Fruit fly (Drosophila melanogaster) whole organism, prepupa: ENCODE measurements around the gene noc.

Experiments
- Blimp-1 ChIP-seq: fragments of 200-800 bp; sonication (Bioruptor generic); optimal IDR thresholded peaks from 3 replicates; lab custom pipeline; 2017; ENCODE audit warnings: missing biosample characterization, missing genetic modification characterization, mild to moderate bottlenecking, moderate library complexity, missing genetic modification reagents
- CG10631 ChIP-seq: fragments of 200-800 bp; sonication (Bioruptor generic); optimal IDR thresholded peaks from 2 replicates; lab custom pipeline; 2016; ENCODE audit warnings: missing biosample characterization, missing genetic modification characterization
- CG11294 ChIP-seq: fragments of 200-800 bp; sonication (Bioruptor generic); IDR thresholded peaks from 2 replicates; pipeline ENCODE4 v1.3.6; 2022; ENCODE audit warnings: missing biosample characterization, missing genetic modification characterization
- CG11762 ChIP-seq: fragments of 200-800 bp; sonication (Bioruptor generic); optimal IDR thresholded peaks from 3 replicates; lab custom pipeline; 2016; ENCODE audit warnings: missing biosample characterization, missing genetic modification characterization; ENCODE audit not compliant: insufficient read depth
- CG11902 ChIP-seq: fragments of 200-800 bp; sonication (Bioruptor generic); optimal IDR thresholded peaks from 3 replicates; lab custom pipeline; 2016; ENCODE audit warnings: missing biosample characterization, missing genetic modification characterization
- CG16779 ChIP-seq: fragments of 200-800 bp; sonication (Bioruptor generic); optimal IDR thresholded peaks from 3 replicates; lab custom pipeline; 2017; ENCODE audit warnings: missing biosample characterization, mild to moderate bottlenecking, missing genetic modification characterization
- CG3032 ChIP-seq: fragments of 200-800 bp; optimal IDR thresholded peaks from 2 replicates; lab custom pipeline; 2019; ENCODE audit warnings: missing biosample characterization, mild to moderate bottlenecking, missing genetic modification characterization, moderate library complexity
- CG31627 ChIP-seq: fragments of 200-800 bp; sonication (Bioruptor generic); optimal IDR thresholded peaks from 3 replicates; lab custom pipeline; 2016; ENCODE audit warnings: missing biosample characterization, missing genetic modification characterization
- CG34406 ChIP-seq: fragments of 200-800 bp; sonication (Bioruptor generic); optimal IDR thresholded peaks from 3 replicates; lab custom pipeline; 2016; ENCODE audit warnings: missing biosample characterization, missing genetic modification characterization
- CG3919 ChIP-seq: fragments of 200-800 bp; sonication (Bioruptor generic); optimal IDR thresholded peaks from 3 replicates; lab custom pipeline; 2016; ENCODE audit warnings: missing biosample characterization, missing genetic modification characterization
- CG6163 ChIP-seq: fragments of 200-800 bp; sonication (Bioruptor generic); IDR thresholded peaks from 3 replicates; pipeline ENCODE4 v1.3.6; 2022; ENCODE audit warnings: missing biosample characterization, missing genetic modification characterization
- CG6792 ChIP-seq: fragments of 200-800 bp; sonication (Bioruptor generic); optimal IDR thresholded peaks from 3 replicates; lab custom pipeline; 2016; ENCODE audit warnings: missing biosample characterization, missing genetic modification characterization
- CG6808 ChIP-seq: fragments of 200-800 bp; sonication (Bioruptor generic); optimal IDR thresholded peaks from 3 replicates; lab custom pipeline; 2017; ENCODE audit warnings: missing biosample characterization, missing genetic modification characterization, mild to moderate bottlenecking, moderate library complexity, missing genetic modification reagents
- CG6854 ChIP-seq: fragments of 200-800 bp; sonication (Bioruptor generic); optimal IDR thresholded peaks from 2 replicates; lab custom pipeline; 2017; ENCODE audit warnings: missing biosample characterization, mild to moderate bottlenecking, missing genetic modification characterization
- CG7368 ChIP-seq: fragments of 200-800 bp; sonication (Bioruptor generic); optimal IDR thresholded peaks from 3 replicates; lab custom pipeline; 2016; ENCODE audit warnings: missing biosample characterization, missing genetic modification characterization
- CG8632 ChIP-seq: fragments of 200-800 bp; sonication (Bioruptor generic); optimal IDR thresholded peaks from 3 replicates; lab custom pipeline; 2016; ENCODE audit warnings: missing biosample characterization, missing genetic modification characterization
- Eip75B ChIP-seq: fragments of 200-800 bp; sonication (Bioruptor generic); optimal IDR thresholded peaks from 3 replicates; lab custom pipeline; 2016; ENCODE audit warnings: missing biosample characterization, missing genetic modification characterization
- Eip78C ChIP-seq: fragments of 200-800 bp; sonication (Bioruptor generic); peaks from one replicate; lab custom pipeline; 2016; ENCODE audit warnings: missing biosample characterization, missing genetic modification characterization
- Eip93F ChIP-seq: fragments of 200-800 bp; sonication (Bioruptor generic); optimal IDR thresholded peaks from 2 replicates; lab custom pipeline; 2016; ENCODE audit warnings: missing biosample characterization, mild to moderate bottlenecking, missing genetic modification characterization
- Ets21C ChIP-seq: fragments of 200-800 bp; sonication (Bioruptor generic); optimal IDR thresholded peaks from 3 replicates; lab custom pipeline; 2016; ENCODE audit warnings: missing biosample characterization, missing genetic modification characterization
- Hr39 ChIP-seq: fragments of 200-800 bp; sonication (Bioruptor generic); optimal IDR thresholded peaks from 2 replicates; lab custom pipeline; 2016; ENCODE audit warnings: missing biosample characterization, missing genetic modification characterization
- Hr4 ChIP-seq: fragments of 200-800 bp; sonication (Bioruptor generic); optimal IDR thresholded peaks from 3 replicates; lab custom pipeline; 2016; ENCODE audit warnings: missing biosample characterization, missing genetic modification characterization
- Lpt ChIP-seq: fragments of 200-800 bp; sonication (Bioruptor generic); optimal IDR thresholded peaks from 3 replicates; lab custom pipeline; 2016; ENCODE audit warnings: missing biosample characterization, missing genetic modification characterization
- OdsH ChIP-seq: fragments of 200-800 bp; sonication (Bioruptor generic); optimal IDR thresholded peaks from 3 replicates; lab custom pipeline; 2016; ENCODE audit warnings: missing biosample characterization, missing genetic modification characterization
- Smox ChIP-seq: fragments of 200-800 bp; sonication (Bioruptor generic); optimal IDR thresholded peaks from 3 replicates; lab custom pipeline; 2016; ENCODE audit warnings: missing biosample characterization, missing genetic modification characterization
- Sox102F ChIP-seq: fragments of 200-800 bp; sonication (Bioruptor generic); optimal IDR thresholded peaks from 2 replicates; lab custom pipeline; 2016; ENCODE audit warnings: missing biosample characterization, mild to moderate bottlenecking, missing genetic modification characterization
- Sox15 ChIP-seq: fragments of 200-800 bp; sonication (Bioruptor generic); optimal IDR thresholded peaks from 3 replicates; lab custom pipeline; 2016; ENCODE audit warnings: missing biosample characterization, missing genetic modification characterization
- cyc ChIP-seq: fragments of 200-800 bp; sonication (Bioruptor generic); optimal IDR thresholded peaks from 3 replicates; lab custom pipeline; 2016; ENCODE audit warnings: missing biosample characterization, missing genetic modification characterization
- dac ChIP-seq: fragments of 200-800 bp; sonication (Bioruptor generic); optimal IDR thresholded peaks from 2 replicates; lab custom pipeline; 2017; ENCODE audit warnings: missing biosample characterization, mild to moderate bottlenecking, missing genetic modification characterization
- dsx ChIP-seq: fragments of 200-800 bp; optimal IDR thresholded peaks from 3 replicates; lab custom pipeline; 2019; ENCODE audit warnings: missing biosample characterization, mild to moderate bottlenecking, missing genetic modification characterization, moderate library complexity; ENCODE audit not compliant: poor library complexity, severe bottlenecking
- eg ChIP-seq: fragments of 200-800 bp; sonication (Bioruptor generic); IDR thresholded peaks from 3 replicates; pipeline ENCODE4 v1.3.6; 2022; ENCODE audit warnings: missing biosample characterization, missing genetic modification characterization
- fd59A ChIP-seq: fragments of 200-800 bp; sonication (Bioruptor generic); optimal IDR thresholded peaks from 2 replicates; lab custom pipeline; 2017; ENCODE audit warnings: missing biosample characterization, mild to moderate bottlenecking, missing genetic modification characterization, missing genetic modification reagents
- fd85E ChIP-seq: fragments of 200-800 bp; sonication (Bioruptor generic); optimal IDR thresholded peaks from 3 replicates; lab custom pipeline; 2016; ENCODE audit warnings: missing biosample characterization, missing genetic modification characterization
- fkh ChIP-seq: fragments of 200-800 bp; sonication (Bioruptor generic); optimal IDR thresholded peaks from 3 replicates; lab custom pipeline; 2017; ENCODE audit warnings: missing biosample characterization, mild to moderate bottlenecking, missing genetic modification characterization, moderate library complexity
- lz ChIP-seq: fragments of 200-800 bp; sonication (Bioruptor generic); optimal IDR thresholded peaks from 3 replicates; lab custom pipeline; 2016; ENCODE audit warnings: missing biosample characterization, missing genetic modification characterization
- pdm3 ChIP-seq: fragments of 200-800 bp; sonication (Bioruptor generic); optimal IDR thresholded peaks from 3 replicates; lab custom pipeline; 2016; ENCODE audit warnings: missing biosample characterization, missing genetic modification characterization
- salr ChIP-seq, 2 experiments: fragments of 200-800 bp; sonication (Bioruptor generic); optimal IDR thresholded peaks; 3 replicates each; lab custom pipeline; 2016 to 2018; ENCODE audit warnings: missing biosample characterization in 2 of 2, missing genetic modification characterization in 2 of 2, mild to moderate bottlenecking in 1 of 2
- ss ChIP-seq, 2 experiments: fragments of 200-800 bp; sonication (Bioruptor generic); optimal IDR thresholded peaks; 2 replicates in 1 of 2; 3 replicates in 1 of 2; lab custom pipeline; 2017 to 2018; ENCODE audit warnings: mild to moderate bottlenecking in 2 of 2, missing biosample characterization in 2 of 2, missing genetic modification characterization in 2 of 2, moderate library complexity in 1 of 2
- topi ChIP-seq: fragments of 200-800 bp; sonication (Bioruptor generic); optimal IDR thresholded peaks from 3 replicates; lab custom pipeline; 2016; ENCODE audit warnings: missing biosample characterization, missing genetic modification characterization
- vri ChIP-seq: fragments of 200-800 bp; sonication (Bioruptor generic); optimal IDR thresholded peaks from 3 replicates; lab custom pipeline; 2016; ENCODE audit warnings: missing biosample characterization, mild to moderate bottlenecking, missing genetic modification characterization

The noc gene

dm6 chr2L:14502578-14503426 lies 12.1 kb downstream of the noc start (continued):
- TF ChIP-seq CG6854 (GFP tag; lab: Kevin White, UChicago) = peak; percentile 55
- peak; percentile 64 for TF ChIP-seq Eip93F
- TF ChIP-seq Eip78C (GFP tag; lab: Kevin White, UChicago) = peak; percentile 96
- peak; percentile 89 for TF ChIP-seq eg (GFP tag; lab: Robert Waterston, UW)
- TF ChIP-seq cyc = peak; percentile 83
- TF ChIP-seq CG6163 = peak; percentile 94
- peak; percentile 78 for TF ChIP-seq CG11902 (GFP tag; lab: Kevin White, UChicago)
- peak; percentile 32 for TF ChIP-seq CG16779 (tag; lab: Kevin White, UChicago)
- TF ChIP-seq CG3919 (GFP tag; lab: Kevin White, UChicago) = peak; percentile 90
- TF ChIP-seq CG6808 (GFP tag; lab: Kevin White, UChicago) = peak; percentile 65
- TF ChIP-seq Sox15 (GFP tag; lab: Kevin White, UChicago) = peak; percentile 79
- TF ChIP-seq Sox102F (GFP tag; lab: Kevin White, UChicago) = peak; percentile 85
- peak; percentile 64 for TF ChIP-seq CG3032 (tag; lab: Kevin White, UChicago)
- peak; percentile 82 for TF ChIP-seq CG6792 (GFP tag; lab: Kevin White, UChicago)
- TF ChIP-seq fd85E (GFP tag; lab: Kevin White, UChicago) = peak; percentile 55
- peak; percentile 85 for TF ChIP-seq CG34406 (GFP tag; lab: Kevin White, UChicago)
- peak; percentile 86 for TF ChIP-seq lz
- TF ChIP-seq fd59A (GFP tag; lab: Kevin White, UChicago) = peak; percentile 44
- peak; percentile 71 for TF ChIP-seq CG11294 (GFP tag; lab: Robert Waterston, UW)
- TF ChIP-seq pdm3 (GFP tag; lab: Kevin White, UChicago) = peak; percentile 87
- peak; percentile 84 for TF ChIP-seq Smox (GFP tag; lab: Kevin White, UChicago)
- TF ChIP-seq CG10631 (GFP tag; lab: Kevin White, UChicago) = peak; percentile 56
- TF ChIP-seq vri = peak; percentile 87
- TF ChIP-seq fkh (GFP tag; lab: Kevin White, UChicago) = no peak
- TF ChIP-seq Hr4 (GFP tag; lab: Kevin White, UChicago) = peak; percentile 84
- peak; percentile 88 for TF ChIP-seq CG31627 (GFP tag; lab: Kevin White, UChicago)
- peak; percentile 83 for TF ChIP-seq Ets21C (GFP tag; lab: Kevin White, UChicago)
- TF ChIP-seq dac (GFP tag; lab: Kevin White, UChicago) = peak; percentile 41
- TF ChIP-seq OdsH = peak; percentile 86
- TF ChIP-seq Hr39 (GFP tag; lab: Kevin White, UChicago) = peak; percentile 89
- peak; percentile 62 for TF ChIP-seq Lpt (GFP tag; lab: Kevin White, UChicago)
- TF ChIP-seq Eip75B (GFP tag; lab: Kevin White, UChicago) = peak; percentile 86
- TF ChIP-seq dsx (GFP tag; lab: Kevin White, UChicago) = peak; percentile 62
- peak; percentile 50 to 59 for TF ChIP-seq salr (GFP tag; optimal IDR thresholded peaks at IDR 0.05; lab: Kevin White, UChicago)
- TF ChIP-seq ss (GFP tag; optimal IDR thresholded peaks at IDR 0.05; lab: Kevin White, UChicago) = peak; percentile 1 to 65
- peak; percentile 86 for TF ChIP-seq topi (GFP tag; lab: Kevin White, UChicago)
- peak; percentile 74 for TF ChIP-seq CG11762 (GFP tag; lab: Kevin White, UChicago)
- peak; percentile 68 for TF ChIP-seq Blimp-1 (GFP tag; lab: Kevin White, UChicago)
- TF ChIP-seq CG7368 (GFP tag; lab: Kevin White, UChicago) = peak; percentile 88
- TF ChIP-seq CG8632 (GFP tag; lab: Kevin White, UChicago) = peak; percentile 82
